Worm (Caenorhabditis elegans): ENCODE measurements around the gene srbc-60.

srbc-60 gene

ce11 chrV:731330-731729, 48.8 kb upstream of the srbc-60 start (continued):
- TF ChIP-seq nfyb-1 (GFP tag; IDR thresholded peaks at IDR 0.05) (peak; percentile 89), hmg-1.2 (GFP tag; IDR thresholded peaks at IDR 0.05) (peak; percentile 85), aptf-2 (GFP tag; conservative IDR thresholded peaks at IDR 0.05) (no peak), Y53F4B.3 (GFP tag; IDR thresholded peaks at IDR 0.05) (no peak), mxl-1 (tag; optimal IDR thresholded peaks at IDR 0.05) (no peak), lir-1 (GFP tag; conservative IDR thresholded peaks at IDR 0.05) (peak; percentile 73), F33H1.4 (GFP tag; IDR thresholded peaks at IDR 0.05) (no peak), ceh-100 (GFP tag; IDR thresholded peaks at IDR 0.05) (no peak), K12H6.12 (tag; optimal IDR thresholded peaks at IDR 0.05) (peak; percentile 71), nfya-1 (tag; optimal IDR thresholded peaks at IDR 0.05; ENCODE audit: borderline replicate concordance, insufficient read depth) (no peak), D2030.7 (GFP tag; IDR thresholded peaks at IDR 0.05) (no peak), lin-40 (tag; optimal IDR thresholded peaks at IDR 0.05) (peak; percentile 75), atf-7 (tag; optimal IDR thresholded peaks at IDR 0.05) (peak; percentile 93), ztf-26 (tag; optimal IDR thresholded peaks at IDR 0.05) (peak; percentile 83), B0035.1 (tag; optimal IDR thresholded peaks at IDR 0.05) (peak; percentile 32), unc-130 (GFP tag; optimal IDR thresholded peaks at IDR 0.05) (no peak), ztf-25 (GFP tag; IDR thresholded peaks at IDR 0.05) (no peak), egrh-3 (GFP tag; IDR thresholded peaks at IDR 0.05) (peak; percentile 67), ekl-4 (GFP tag; IDR thresholded peaks at IDR 0.05) (peak; percentile 78), T26A5.8 (tag; optimal IDR thresholded peaks at IDR 0.05) (no peak), lin-35 (GFP tag; optimal IDR thresholded peaks at IDR 0.05) (peak in 1 of 3 experiments; percentile 29), rec-8 (tag; optimal IDR thresholded peaks at IDR 0.05) (no peak), tlf-1 (GFP tag; optimal IDR thresholded peaks at IDR 0.05) (peak; percentile 84), madf-10 (tag; optimal IDR thresholded peaks at IDR 0.05) (peak; percentile 79), ztf-6 (GFP tag; IDR thresholded peaks at IDR 0.05) (no peak), nhr-27 (tag; optimal IDR thresholded peaks at IDR 0.05) (no peak), nhr-179 (tag; optimal IDR thresholded peaks at IDR 0.05) (no peak), F23B12.7 (tag; optimal IDR thresholded peaks at IDR 0.05; ENCODE audit: insufficient read depth) (no peak), dox-1 (GFP tag; IDR thresholded peaks at IDR 0.05) (peak; percentile 60; the same call in 1 of the 2 replicates), repo-1 (tag; optimal IDR thresholded peaks at IDR 0.05) (peak; percentile 78), F39B2.1 (GFP tag; IDR thresholded peaks at IDR 0.05) (no peak), hmg-20 (GFP tag; IDR thresholded peaks at IDR 0.05) (no peak), madf-6 (GFP tag; IDR thresholded peaks at IDR 0.05) (0 out of 2 replicates have a peak, but pooled peaks have one; percentile 31), ZK185.1 (tag; optimal IDR thresholded peaks at IDR 0.05; ENCODE audit: poor library complexity, severe bottlenecking) (peak; percentile 73), Y53G8AR.9 (GFP tag; conservative IDR thresholded peaks at IDR 0.05) (peak; percentile 75; the same call in 1 of the 2 replicates), F57C9.4 (tag; optimal IDR thresholded peaks at IDR 0.05) (no peak), K11D2.4 (GFP tag; IDR thresholded peaks at IDR 0.05) (peak; percentile 84), dpl-1 (GFP tag; optimal IDR thresholded peaks at IDR 0.05) (no peak), let-526 (GFP tag; IDR thresholded peaks at IDR 0.05) (peak; percentile 96), tbp1 (GFP tag; optimal IDR thresholded peaks at IDR 0.05) (peak; percentile 63)

- TF ChIP-seq zfh-2 (GFP tag; conservative IDR thresholded peaks at IDR 0.05) (no peak), snpc-1.1 (tag; optimal IDR thresholded peaks at IDR 0.05; ENCODE audit: insufficient read depth) (no peak), tlf-1 (GFP tag; optimal IDR thresholded peaks at IDR 0.05) (no peak)
Measured at ce11 chrV:736171-736570, 43.9 kb upstream of the srbc-60 start, which contains the start of gene srj-25. TSS of gene srj-25 (minus strand) at chrV:736271.

All from whole organism, young adult.